Worm (Caenorhabditis elegans): Measurements from ENCODE around the gene C11E4.7.

Gene C11E4.7

DNA sequence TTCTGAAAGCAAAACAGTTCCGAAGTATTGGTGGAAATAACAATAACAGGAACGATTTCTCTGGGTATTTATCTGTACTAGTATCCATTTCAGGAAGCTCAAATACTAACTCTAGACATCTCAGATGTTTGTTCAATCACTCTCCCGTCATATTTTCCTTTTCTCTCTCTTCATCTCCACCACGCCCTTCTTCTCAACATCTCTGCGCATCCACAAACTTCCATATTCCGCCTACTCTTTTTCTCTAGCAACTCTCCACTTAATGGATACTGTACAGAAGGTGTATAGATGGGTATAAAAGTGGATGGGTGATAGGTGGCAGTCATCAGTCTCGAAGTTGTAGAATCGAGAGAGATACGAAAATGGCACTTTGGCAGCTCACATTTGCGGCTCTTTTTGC, 32.7 kb upstream of the C11E4.7 start, which contains the start of gene gpx-5 (continued):
- TF ChIP-seq nhr-20 (tag; optimal IDR thresholded peaks at IDR 0.05), result peak; percentile 57
- TF ChIP-seq unc-30 (tag; optimal IDR thresholded peaks at IDR 0.05), result no peak
- no peak for TF ChIP-seq mdl-1 (tag; optimal IDR thresholded peaks at IDR 0.05)
- TF ChIP-seq ceh-82 (tag; optimal IDR thresholded peaks at IDR 0.05), result peak in 1 of 3 experiments; percentile 6
- TF ChIP-seq tlp-1 (tag; optimal IDR thresholded peaks at IDR 0.05), result no peak
- TF ChIP-seq C16A3.4 (tag; optimal IDR thresholded peaks at IDR 0.05), result no peak
- TF ChIP-seq ztf-11 (tag; optimal IDR thresholded peaks at IDR 0.05), result no peak
- TF ChIP-seq irx-1 (tag; optimal IDR thresholded peaks at IDR 0.05), result no peak
- no peak for TF ChIP-seq hlh-17 (GFP tag; optimal IDR thresholded peaks at IDR 0.05; ENCODE audit: borderline replicate concordance)
- peak in 1 of 2 experiments; percentile 46 for TF ChIP-seq lin-35 (GFP tag; optimal IDR thresholded peaks at IDR 0.05)
- TF ChIP-seq dpl-1 (GFP tag; optimal IDR thresholded peaks at IDR 0.05), result no peak
- peak; percentile 42 for TF ChIP-seq nhr-71 (tag; optimal IDR thresholded peaks at IDR 0.05)
- TF ChIP-seq tbx-2 (tag; optimal IDR thresholded peaks at IDR 0.05), result peak; percentile 24
- peak; percentile 87 for TF ChIP-seq blmp-1 (tag; optimal IDR thresholded peaks at IDR 0.05)

ce11 chrX:9585584-9586166, 31.3 kb upstream of the C11E4.7 start:
- TF ChIP-seq lin-35 (GFP tag; optimal IDR thresholded peaks at IDR 0.05) (no peak), unc-62 (GFP tag; optimal IDR thresholded peaks at IDR 0.05) (no peak), nhr-85 (tag) (peak; percentile 69), mef-2 (tag; optimal IDR thresholded peaks at IDR 0.05) (no peak), tbx-2 (tag; optimal IDR thresholded peaks at IDR 0.05) (no peak), grh-1 (GFP tag; IDR thresholded peaks at IDR 0.05) (0 out of 2 replicates have a peak, but pooled peaks have one; percentile 7)

DNA sequence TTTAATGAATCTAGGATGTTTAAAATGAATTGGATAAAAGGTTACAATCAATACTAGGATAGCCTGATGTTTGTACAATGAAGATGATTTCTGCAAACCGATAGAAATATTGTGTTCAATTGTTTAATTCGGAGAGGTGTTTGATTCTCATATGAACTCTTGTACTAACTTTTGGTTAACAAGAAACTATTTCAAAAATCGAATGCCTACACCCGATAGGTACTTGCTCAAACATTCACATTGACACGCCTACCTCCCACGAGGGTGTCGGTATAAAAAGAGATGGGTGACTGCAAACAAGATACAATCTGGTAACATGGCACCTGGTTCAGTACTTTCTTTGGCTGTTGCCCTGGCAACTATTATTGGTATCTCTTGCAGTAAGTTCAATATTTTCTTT, 29.4 kb upstream of the C11E4.7 start, which contains the start of gene gpx-3:
gpx-3 (plus strand) TSS at position 301 of the 400 bp plus-strand sequence.
- no peak for TF ChIP-seq aly-2 (tag; optimal IDR thresholded peaks at IDR 0.05)
- no peak for TF ChIP-seq mab-9 (GFP tag; IDR thresholded peaks at IDR 0.05)
- TF ChIP-seq ztf-11 (tag; optimal IDR thresholded peaks at IDR 0.05), result no peak
- no peak for TF ChIP-seq pag-3 (tag; optimal IDR thresholded peaks at IDR 0.05; ENCODE audit: borderline replicate concordance, insufficient read depth)
- TF ChIP-seq elt-2 (tag; optimal IDR thresholded peaks at IDR 0.05), result no peak
- TF ChIP-seq nhr-77 (tag; optimal IDR thresholded peaks at IDR 0.05), result no peak

ce11 chrX:9589123-9589522, 27.9 kb upstream of the C11E4.7 start, which contains the start of gene del-8:
Gene del-8 (plus strand): TSS chrX:9589423.
- TF ChIP-seq nhr-84 (tag; optimal IDR thresholded peaks at IDR 0.05), result no peak
- TF ChIP-seq grh-1 (GFP tag; IDR thresholded peaks at IDR 0.05), result no peak
- no peak for TF ChIP-seq mep-1 (tag; optimal IDR thresholded peaks at IDR 0.05)
- TF ChIP-seq nhr-28 (tag; optimal IDR thresholded peaks at IDR 0.05), result no peak
- no peak for TF ChIP-seq egl-13 (tag; optimal IDR thresholded peaks at IDR 0.05)
- TF ChIP-seq lin-39 (tag; optimal IDR thresholded peaks at IDR 0.05), result no peak
- no peak for TF ChIP-seq lin-15B (tag; optimal IDR thresholded peaks at IDR 0.05)
- no peak for TF ChIP-seq irx-1 (tag; optimal IDR thresholded peaks at IDR 0.05)
- no peak for TF ChIP-seq blmp-1 (tag; optimal IDR thresholded peaks at IDR 0.05)

DNA sequence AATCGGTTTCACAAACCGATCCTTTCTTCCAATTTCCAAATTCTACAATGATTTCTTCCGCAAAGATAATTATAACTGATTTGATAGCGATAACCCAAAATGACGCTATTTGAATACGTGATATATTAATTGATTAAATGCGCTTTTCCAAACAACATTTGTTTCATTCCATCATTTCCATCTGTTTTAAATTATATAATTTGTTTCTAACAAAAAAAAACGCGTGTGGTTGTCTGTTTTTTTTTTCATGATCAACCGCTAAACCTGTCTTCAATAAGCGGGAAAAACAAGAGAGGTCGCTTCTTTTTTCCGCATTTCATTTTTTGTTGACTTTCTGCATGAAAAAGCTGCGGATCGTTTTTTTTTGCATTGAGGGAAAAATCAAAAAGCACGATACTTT, 19.7 kb upstream of the C11E4.7 start:
- TF ChIP-seq efl-1 (optimal IDR thresholded peaks at IDR 0.05) (no peak), efl-1 (GFP tag; optimal IDR thresholded peaks at IDR 0.05 in 1 of 2) (peak in 1 of 2 experiments; percentile 21), Y116A8C.19 (tag; optimal IDR thresholded peaks at IDR 0.05; ENCODE audit: borderline replicate concordance) (no peak), fkh-4 (tag; optimal IDR thresholded peaks at IDR 0.05; ENCODE audit: borderline replicate concordance) (peak; percentile 75), lir-3 (tag; optimal IDR thresholded peaks at IDR 0.05; ENCODE audit: poor library complexity) (no peak), dsc-1 (tag; optimal IDR thresholded peaks at IDR 0.05) (peak; percentile 94), elt-2 (tag; optimal IDR thresholded peaks at IDR 0.05) (no peak), irx-1 (tag; optimal IDR thresholded peaks at IDR 0.05) (no peak), nhr-47 (tag; optimal IDR thresholded peaks at IDR 0.05) (no peak)
